Fruit fly (Drosophila melanogaster): ENCODE data around the gene ProtB.

The ProtB gene

dm6 chr2L:14871922-14872321 lies 11.6 kb downstream of the ProtB start, which contains the start of gene CG4480:
TSS of gene CG4480 (minus strand) at chr2L:14872022.
- TF ChIP-seq Rel (GFP tag; optimal IDR thresholded peaks at IDR 0.05) (no peak), Rel (tag; optimal IDR thresholded peaks at IDR 0.05) (no peak), CG32264 (GFP tag; optimal IDR thresholded peaks at IDR 0.05) (no peak), usp (GFP tag; optimal IDR thresholded peaks at IDR 0.05) (no peak), br (GFP tag; optimal IDR thresholded peaks at IDR 0.05) (no peak), rgr (GFP tag; optimal IDR thresholded peaks at IDR 0.05) (no peak), Hr78 (GFP tag; optimal IDR thresholded peaks at IDR 0.05) (no peak), GATAd (GFP tag; optimal IDR thresholded peaks at IDR 0.05) (no peak), N (GFP tag; optimal IDR thresholded peaks at IDR 0.05) (no peak), fru (GFP tag; optimal IDR thresholded peaks at IDR 0.05) (no peak), Abd-B (GFP tag; optimal IDR thresholded peaks at IDR 0.05) (no peak), Dif (GFP tag; optimal IDR thresholded peaks at IDR 0.05; ENCODE audit: partially characterized antibody) (no peak), sage (GFP tag; optimal IDR thresholded peaks at IDR 0.05) (no peak), woc (GFP tag; optimal IDR thresholded peaks at IDR 0.05) (no peak), pan (optimal IDR thresholded peaks at IDR 0.05) (no peak), lola (GFP tag; optimal IDR thresholded peaks at IDR 0.05) (no peak), dsf (GFP tag; optimal IDR thresholded peaks at IDR 0.05; ENCODE audit: borderline replicate concordance) (no peak), Hr83 (GFP tag; optimal IDR thresholded peaks at IDR 0.05; ENCODE audit: poor library complexity, severe bottlenecking) (no peak)

dm6 chr2L:14851678-14852077 lies 31.8 kb downstream of the ProtB start, which contains the start of gene CG15279:
TSS of gene CG15279 (minus strand) at chr2L:14851749.
- TF ChIP-seq jim (GFP tag; optimal IDR thresholded peaks at IDR 0.05) (no peak), usp (GFP tag; optimal IDR thresholded peaks at IDR 0.05) (no peak), fru (GFP tag; optimal IDR thresholded peaks at IDR 0.05) (peak; percentile 42)

- TF ChIP-seq foxo (GFP tag; optimal IDR thresholded peaks at IDR 0.05) (no peak), fru (GFP tag; optimal IDR thresholded peaks at IDR 0.05) (no peak), lola (GFP tag; optimal IDR thresholded peaks at IDR 0.05) (no peak), HLH106 (tag; optimal IDR thresholded peaks at IDR 0.05) (no peak), jim (GFP tag; optimal IDR thresholded peaks at IDR 0.05) (no peak), tai (GFP tag; optimal IDR thresholded peaks at IDR 0.05) (no peak), sage (GFP tag; optimal IDR thresholded peaks at IDR 0.05) (no peak), Vsx2 (GFP tag; optimal IDR thresholded peaks at IDR 0.05; ENCODE audit: partially characterized antibody) (no peak)
These were observed 41.5 kb downstream of the ProtB start, which contains the start of gene CG42682 for dm6 chr2L:14842058-14842457. TSS of gene CG42682 (plus strand) at chr2L:14842358.

Measured in whole organism, wandering third instar larva.